Worm (Caenorhabditis elegans): ENCODE measurements around the gene M03F8.6.

Gene M03F8.6

ce11 chrV:5954747-5955146 is at the start of gene M03F8.6:
M03F8.6 (minus strand) TSS chrV:5954847.
- no peak for TF ChIP-seq tbx-8 (GFP tag; optimal IDR thresholded peaks at IDR 0.05)
- TF ChIP-seq sptf-1 (tag; optimal IDR thresholded peaks at IDR 0.05): no peak
- TF ChIP-seq ceh-83 (GFP tag; optimal IDR thresholded peaks at IDR 0.05): no peak
- no peak for TF ChIP-seq drap-1 (GFP tag; optimal IDR thresholded peaks at IDR 0.05)
- no peak for TF ChIP-seq unc-120 (tag; optimal IDR thresholded peaks at IDR 0.05; ENCODE audit: poor library complexity, severe bottlenecking)
- TF ChIP-seq zip-8 (tag; optimal IDR thresholded peaks at IDR 0.05): no peak
- TF ChIP-seq ham-2 (GFP tag; optimal IDR thresholded peaks at IDR 0.05): no peak

DNA sequence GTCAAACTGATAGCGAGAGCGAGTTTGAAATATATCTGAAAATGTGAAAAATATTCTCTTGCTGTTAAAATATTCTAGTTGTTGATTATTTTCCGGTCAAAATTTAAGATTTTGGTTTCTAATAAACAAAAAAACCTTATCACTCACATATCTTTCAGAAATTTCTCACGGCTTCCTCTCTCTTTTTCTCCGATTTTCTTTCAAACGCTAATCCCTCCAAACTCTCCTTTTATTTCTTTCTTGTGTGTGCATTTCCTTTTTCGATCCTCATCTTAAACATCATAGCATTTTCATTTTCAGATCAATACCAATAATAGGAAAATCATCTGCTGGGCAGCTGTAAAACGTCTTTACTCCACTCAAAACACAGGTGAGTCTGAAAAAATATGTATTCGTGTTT is 48.7 kb upstream of the M03F8.6 start, which contains the start of gene fos-1:
Gene fos-1 (plus strand): TSS at position 301 of the 400 bp plus-strand sequence.
- TF ChIP-seq nhr-237 (tag; optimal IDR thresholded peaks at IDR 0.05) (no peak), ceh-43 (GFP tag; optimal IDR thresholded peaks at IDR 0.05) (no peak), unc-62 (GFP tag; optimal IDR thresholded peaks at IDR 0.05) (no peak), nhr-76 (tag; optimal IDR thresholded peaks at IDR 0.05) (no peak), ztf-11 (tag; optimal IDR thresholded peaks at IDR 0.05) (no peak), unc-39 (tag; optimal IDR thresholded peaks at IDR 0.05) (no peak), ceh-39 (tag; optimal IDR thresholded peaks at IDR 0.05) (no peak), hlh-1 (tag; optimal IDR thresholded peaks at IDR 0.05) (no peak), ham-2 (GFP tag; optimal IDR thresholded peaks at IDR 0.05) (no peak), pha-4 (tag; optimal IDR thresholded peaks at IDR 0.05) (no peak)

- TF ChIP-seq mab-5 (tag; optimal IDR thresholded peaks at IDR 0.05): no peak
- TF ChIP-seq nhr-76 (tag; optimal IDR thresholded peaks at IDR 0.05): no peak
- no peak for TF ChIP-seq nhr-12 (tag; optimal IDR thresholded peaks at IDR 0.05)
- TF ChIP-seq pha-4 (tag; optimal IDR thresholded peaks at IDR 0.05): peak; percentile 73
- no peak for TF ChIP-seq hlh-1 (tag; optimal IDR thresholded peaks at IDR 0.05)
- peak; percentile 45 for TF ChIP-seq ces-1 (GFP tag; optimal IDR thresholded peaks at IDR 0.05)
- TF ChIP-seq flh-1 (GFP tag; optimal IDR thresholded peaks at IDR 0.05): no peak
- TF ChIP-seq sptf-1 (tag; optimal IDR thresholded peaks at IDR 0.05): no peak
- no peak for TF ChIP-seq ceh-43 (GFP tag; optimal IDR thresholded peaks at IDR 0.05)
- TF ChIP-seq cnd-1 (tag; optimal IDR thresholded peaks at IDR 0.05): no peak
- peak; percentile 48 for TF ChIP-seq unc-62 (GFP tag; optimal IDR thresholded peaks at IDR 0.05)
- TF ChIP-seq bed-3 (GFP tag; optimal IDR thresholded peaks at IDR 0.05): no peak
- peak; percentile 76 for TF ChIP-seq nhr-237 (tag; optimal IDR thresholded peaks at IDR 0.05)
- no peak for TF ChIP-seq snpc-4 (tag; optimal IDR thresholded peaks at IDR 0.05)
- TF ChIP-seq elt-1 (tag; optimal IDR thresholded peaks at IDR 0.05; ENCODE audit: borderline replicate concordance, insufficient read depth): no peak
- no peak for TF ChIP-seq drap-1 (GFP tag; optimal IDR thresholded peaks at IDR 0.05)
- no peak for TF ChIP-seq nhr-2 (tag; optimal IDR thresholded peaks at IDR 0.05)
- no peak for TF ChIP-seq nhr-28 (tag; optimal IDR thresholded peaks at IDR 0.05)
- TF ChIP-seq ceh-83 (GFP tag; optimal IDR thresholded peaks at IDR 0.05): no peak
- no peak for TF ChIP-seq M03D4.4 (tag; optimal IDR thresholded peaks at IDR 0.05)
- TF ChIP-seq blmp-1 (tag; optimal IDR thresholded peaks at IDR 0.05): peak; percentile 93
- TF ChIP-seq mep-1 (tag; optimal IDR thresholded peaks at IDR 0.05): peak; percentile 49
- no peak for TF ChIP-seq tbx-8 (GFP tag; optimal IDR thresholded peaks at IDR 0.05)
- TF ChIP-seq sem-2 (GFP tag; optimal IDR thresholded peaks at IDR 0.05): no peak
- no peak for TF ChIP-seq lin-32 (GFP tag; optimal IDR thresholded peaks at IDR 0.05)
- no peak for TF ChIP-seq unc-39 (tag; optimal IDR thresholded peaks at IDR 0.05)
- peak; percentile 27 for TF ChIP-seq ham-2 (GFP tag; optimal IDR thresholded peaks at IDR 0.05)
- TF ChIP-seq elt-3 (tag; optimal IDR thresholded peaks at IDR 0.05): peak; percentile 64
- no peak for TF ChIP-seq ztf-11 (tag; optimal IDR thresholded peaks at IDR 0.05)
- TF ChIP-seq lin-13 (tag; optimal IDR thresholded peaks at IDR 0.05): no peak
- no peak for TF ChIP-seq ceh-39 (tag; optimal IDR thresholded peaks at IDR 0.05)
- peak; percentile 14 for TF ChIP-seq lsy-2 (tag; optimal IDR thresholded peaks at IDR 0.05)
- TF ChIP-seq mls-2 (tag; optimal IDR thresholded peaks at IDR 0.05): no peak
- TF ChIP-seq zip-8 (tag; optimal IDR thresholded peaks at IDR 0.05): no peak
- peak; percentile 41 for TF ChIP-seq unc-120 (tag; optimal IDR thresholded peaks at IDR 0.05; ENCODE audit: poor library complexity, severe bottlenecking)
Measured at ce11 chrV:6000368-6000802, 45.7 kb upstream of the M03F8.6 start.

- TF ChIP-seq lin-13 (tag; optimal IDR thresholded peaks at IDR 0.05) (no peak), ham-2 (GFP tag; optimal IDR thresholded peaks at IDR 0.05) (no peak), blmp-1 (tag; optimal IDR thresholded peaks at IDR 0.05) (no peak), flh-1 (GFP tag; optimal IDR thresholded peaks at IDR 0.05) (no peak), drap-1 (GFP tag; optimal IDR thresholded peaks at IDR 0.05) (no peak), ceh-39 (tag; optimal IDR thresholded peaks at IDR 0.05) (no peak), zip-8 (tag; optimal IDR thresholded peaks at IDR 0.05) (no peak), pha-4 (tag; optimal IDR thresholded peaks at IDR 0.05) (no peak), lsy-2 (tag; optimal IDR thresholded peaks at IDR 0.05) (no peak), elt-3 (tag; optimal IDR thresholded peaks at IDR 0.05) (no peak), tbx-8 (GFP tag; optimal IDR thresholded peaks at IDR 0.05) (no peak), unc-62 (GFP tag; optimal IDR thresholded peaks at IDR 0.05) (no peak), ceh-83 (GFP tag; optimal IDR thresholded peaks at IDR 0.05) (no peak), hlh-1 (tag; optimal IDR thresholded peaks at IDR 0.05) (no peak)
Measured at ce11 chrV:5996114-5996513, 41.5 kb upstream of the M03F8.6 start, which contains the start of gene cpg-4. cpg-4 (plus strand) TSS chrV:5996416.

All from whole organism, mixed stage, embryonic.